Worm (Caenorhabditis elegans) whole organism, early embryonic: ENCODE results near the gene C30G7.2.

Experiments
- B0310.2 ChIP-seq: sonication (generic microtip); optimal IDR thresholded peaks from 2 replicates; lab custom pipeline; 2016; ENCODE audit warnings: mild to moderate bottlenecking, missing genetic modification characterization, missing compliant biosample characterization
- F13C5.2 ChIP-seq: sonication (generic microtip); optimal IDR thresholded peaks from 2 replicates; lab custom pipeline; 2017; ENCODE audit warnings: mild to moderate bottlenecking, missing genetic modification characterization, inconsistent platforms, missing compliant biosample characterization
- aly-1 ChIP-seq: sonication (generic microtip); optimal IDR thresholded peaks from 2 replicates; lab custom pipeline; 2016; ENCODE audit warnings: missing genetic modification characterization, missing compliant biosample characterization
- ama-1 ChIP-seq: fragments of 150-350 bp; optimal IDR thresholded peaks from 2 replicates; lab custom pipeline; 2014
- ceh-13 ChIP-seq: fragments of 200-800 bp; sonication (Bioruptor generic); optimal IDR thresholded peaks from 2 replicates; lab custom pipeline; 2018; ENCODE audit warnings: mild to moderate bottlenecking, missing genetic modification characterization, missing compliant biosample characterization
- ceh-36 ChIP-seq: sonication (generic microtip); optimal IDR thresholded peaks from 2 replicates; lab custom pipeline; 2016; ENCODE audit warnings: missing genetic modification characterization, inconsistent platforms, missing compliant biosample characterization
- ets-7 ChIP-seq: sonication (generic microtip); optimal IDR thresholded peaks from 2 replicates; lab custom pipeline; 2016; ENCODE audit warnings: missing genotype, missing genetic modification characterization, missing compliant biosample characterization
- flt-1 ChIP-seq: fragments of 200-800 bp; sonication (Bioruptor generic); IDR thresholded peaks from 2 replicates; pipeline ENCODE4 v1.3.6; 2022; ENCODE audit warnings: missing genetic modification characterization, missing compliant biosample characterization
- hmbx-1 ChIP-seq: sonication (generic microtip); optimal IDR thresholded peaks from 2 replicates; lab custom pipeline; 2016; ENCODE audit warnings: mild to moderate bottlenecking, missing genetic modification characterization, missing compliant biosample characterization
- hmg-4 ChIP-seq: fragments of 200-800 bp; sonication (Bioruptor generic); optimal IDR thresholded peaks from 2 replicates; lab custom pipeline; 2018; ENCODE audit warnings: mild to moderate bottlenecking, missing genetic modification characterization, missing compliant biosample characterization
- hnd-1 ChIP-seq: sonication (generic microtip); optimal IDR thresholded peaks from 2 replicates; lab custom pipeline; 2016; ENCODE audit warnings: missing genetic modification characterization, missing compliant biosample characterization
- pes-1 ChIP-seq: fragments of 200-800 bp; sonication (Bioruptor generic); IDR thresholded peaks from 2 replicates; pipeline ENCODE4 v1.3.6; 2022; ENCODE audit warnings: missing genetic modification reagents, missing genetic modification characterization, missing compliant biosample characterization
- scrt-1 ChIP-seq: fragments of 200-800 bp; sonication (Bioruptor generic); IDR thresholded peaks from 2 replicates; pipeline ENCODE4 v1.3.6; 2022; ENCODE audit warnings: missing genetic modification characterization, missing compliant biosample characterization
- sea-1 ChIP-seq: fragments of 200-800 bp; sonication (Bioruptor generic); conservative IDR thresholded peaks from 2 replicates; pipeline ENCODE4 v1.3.6; 2022; ENCODE audit warnings: missing genetic modification characterization, missing compliant biosample characterization
- tbx-11 ChIP-seq: fragments of 200-800 bp; sonication (Bioruptor generic); IDR thresholded peaks from 2 replicates; pipeline ENCODE4 v1.3.6; 2022; ENCODE audit warnings: missing genetic modification characterization, missing compliant biosample characterization
- tbx-37 ChIP-seq: fragments of 200-800 bp; sonication (Bioruptor generic); conservative IDR thresholded peaks from 2 replicates; pipeline ENCODE4 v1.3.6; 2022; ENCODE audit warnings: missing genetic modification reagents, missing genetic modification characterization, missing compliant biosample characterization
- tra-4 ChIP-seq: sonication (generic microtip); optimal IDR thresholded peaks from 2 replicates; lab custom pipeline; 2017; ENCODE audit warnings: missing genetic modification characterization, missing compliant biosample characterization

The C30G7.2 gene

ce11 chrV:14930168-14930567, 6.5 kb upstream of the C30G7.2 start:
- no peak for TF ChIP-seq sea-1 (GFP tag; lab: Robert Waterston, UW)
- TF ChIP-seq hnd-1 (tag; lab: Kevin White, UChicago): no peak
- no peak for TF ChIP-seq F13C5.2 (tag; lab: Kevin White, UChicago)
- no peak for TF ChIP-seq ceh-36 (tag; lab: Kevin White, UChicago)
- TF ChIP-seq ceh-13: no peak
- no peak for TF ChIP-seq pes-1 (GFP tag; lab: Robert Waterston, UW)
- TF ChIP-seq tbx-11: no peak
- TF ChIP-seq tbx-37: no peak
- TF ChIP-seq ama-1 (lab: Kevin White, UChicago): no peak
- no peak for TF ChIP-seq scrt-1 (GFP tag; lab: Robert Waterston, UW)
- TF ChIP-seq B0310.2 (tag; lab: Kevin White, UChicago): no peak
- no peak for TF ChIP-seq ets-7 (tag; lab: Kevin White, UChicago)
- TF ChIP-seq tra-4 (tag; lab: Kevin White, UChicago): no peak
- TF ChIP-seq hmbx-1: no peak
- TF ChIP-seq flt-1 (GFP tag; lab: Robert Waterston, UW): no peak
- no peak for TF ChIP-seq aly-1 (tag; lab: Kevin White, UChicago)
- TF ChIP-seq hmg-4: no peak

DNA sequence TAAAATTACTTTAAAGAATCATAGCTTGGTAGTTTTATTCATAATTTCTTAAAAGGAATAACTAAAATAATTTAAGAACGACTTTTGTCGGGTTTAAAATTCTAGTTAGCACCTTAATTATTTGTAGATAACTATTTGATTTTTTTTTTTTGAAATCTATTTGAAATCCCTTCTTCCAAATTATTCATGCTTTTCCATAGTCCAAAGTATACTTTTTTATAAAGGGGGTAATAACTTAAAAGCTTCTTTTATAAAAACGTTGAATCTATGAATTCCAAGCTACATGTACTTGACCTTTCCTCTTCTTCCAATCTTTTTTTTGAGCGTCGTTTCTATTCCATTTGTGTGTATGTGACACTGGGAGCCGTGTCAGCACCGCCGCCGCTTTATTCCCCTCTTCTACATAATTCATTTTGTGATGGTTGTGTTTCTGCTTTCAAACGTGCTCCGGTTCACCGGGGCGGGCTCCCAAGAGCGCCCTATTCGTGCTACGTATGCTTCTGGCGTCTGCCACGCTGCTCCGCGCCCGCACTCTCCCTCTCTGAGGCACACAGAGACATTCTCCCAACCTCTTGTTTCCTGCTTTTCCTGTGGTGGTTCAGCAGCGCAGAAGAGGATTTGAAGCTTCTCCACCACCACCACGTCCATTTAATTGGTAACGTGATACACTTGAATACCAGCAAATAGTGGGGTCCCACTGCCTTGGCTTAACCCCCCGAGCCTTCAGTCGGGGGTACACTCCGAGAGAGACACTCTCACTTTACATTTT, 3.1 kb upstream of the C30G7.2 start:
- TF ChIP-seq hmbx-1 (no peak), tbx-37 (no peak), ceh-13 (no peak), flt-1 (GFP tag; lab: Robert Waterston, UW) (no peak), aly-1 (tag; lab: Kevin White, UChicago) (no peak), tbx-11 (no peak), ceh-36 (tag; lab: Kevin White, UChicago) (no peak), hnd-1 (tag; lab: Kevin White, UChicago) (no peak), ets-7 (tag; lab: Kevin White, UChicago) (no peak)

DNA sequence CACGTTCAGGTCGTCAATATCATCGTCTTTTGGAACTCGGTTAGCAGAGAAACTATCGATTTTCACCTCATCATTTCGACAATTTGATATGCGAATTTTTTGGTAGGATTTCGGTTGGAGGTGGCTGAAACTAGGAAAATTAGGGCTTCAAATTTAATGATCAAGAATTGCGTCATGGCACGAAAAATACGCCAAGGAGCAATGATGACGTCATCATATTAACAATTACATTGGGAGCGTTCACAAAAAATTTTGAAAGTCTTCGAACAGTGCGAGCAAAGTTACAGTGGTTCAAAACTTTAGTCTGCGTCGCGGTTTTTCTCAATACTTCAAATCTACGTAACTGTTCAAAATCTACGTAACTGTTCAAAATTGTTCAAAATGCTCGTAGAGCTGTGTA, 6.2 kb downstream of the C30G7.2 start:
- no peak for TF ChIP-seq ama-1 (lab: Kevin White, UChicago)
- no peak for TF ChIP-seq sea-1 (GFP tag; lab: Robert Waterston, UW)
- TF ChIP-seq B0310.2 (tag; lab: Kevin White, UChicago): no peak
- TF ChIP-seq pes-1 (GFP tag; lab: Robert Waterston, UW): no peak
- TF ChIP-seq flt-1 (GFP tag; lab: Robert Waterston, UW): no peak
- TF ChIP-seq aly-1 (tag; lab: Kevin White, UChicago): no peak
- no peak for TF ChIP-seq ets-7 (tag; lab: Kevin White, UChicago)
- no peak for TF ChIP-seq hmg-4
- no peak for TF ChIP-seq tra-4 (tag; lab: Kevin White, UChicago)
- TF ChIP-seq hmbx-1: no peak
- TF ChIP-seq scrt-1 (GFP tag; lab: Robert Waterston, UW): no peak
- TF ChIP-seq tbx-37: no peak
- TF ChIP-seq F13C5.2 (tag; lab: Kevin White, UChicago): no peak
- no peak for TF ChIP-seq ceh-13
- no peak for TF ChIP-seq ceh-36 (tag; lab: Kevin White, UChicago)
- TF ChIP-seq tbx-11: no peak
- no peak for TF ChIP-seq hnd-1 (tag; lab: Kevin White, UChicago)

ce11 chrV:14943774-14944173, 7.1 kb downstream of the C30G7.2 start:
- TF ChIP-seq hnd-1 (tag; lab: Kevin White, UChicago) (no peak), ceh-13 (no peak), sea-1 (GFP tag; lab: Robert Waterston, UW) (no peak), tra-4 (tag; lab: Kevin White, UChicago) (no peak), tbx-11 (no peak), pes-1 (GFP tag; lab: Robert Waterston, UW) (no peak), flt-1 (GFP tag; lab: Robert Waterston, UW) (no peak), ceh-36 (tag; lab: Kevin White, UChicago) (no peak), aly-1 (tag; lab: Kevin White, UChicago) (no peak)

ce11 chrV:14945124-14945523, 8.4 kb downstream of the C30G7.2 start:
- TF ChIP-seq F13C5.2 (tag; lab: Kevin White, UChicago) (no peak), tbx-37 (no peak), sea-1 (GFP tag; lab: Robert Waterston, UW) (no peak), ets-7 (tag; lab: Kevin White, UChicago) (no peak), scrt-1 (GFP tag; lab: Robert Waterston, UW) (no peak), hmg-4 (no peak), ceh-36 (tag; lab: Kevin White, UChicago) (no peak), pes-1 (GFP tag; lab: Robert Waterston, UW) (no peak), tbx-11 (no peak), ama-1 (lab: Kevin White, UChicago) (no peak), B0310.2 (tag; lab: Kevin White, UChicago) (no peak)

DNA sequence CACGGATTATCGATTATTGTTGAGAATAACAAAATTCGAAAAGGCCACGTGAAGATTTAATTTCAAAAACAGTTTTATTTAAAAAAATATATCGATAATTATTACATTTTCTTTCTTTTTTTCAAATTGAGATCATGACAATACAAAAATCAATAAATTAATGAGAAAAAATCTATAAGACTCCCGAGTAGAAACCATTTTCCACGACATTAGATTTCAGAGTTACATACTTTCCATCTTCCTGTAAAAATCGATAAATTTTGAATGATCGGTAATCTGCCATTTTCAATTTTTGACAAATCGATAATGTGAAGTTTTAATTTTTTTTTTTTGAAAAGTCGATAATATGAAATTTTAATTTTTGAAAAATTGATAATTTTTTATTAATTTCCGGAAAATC, 9.0 kb downstream of the C30G7.2 start, which contains the start of gene C30G7.3:
C30G7.3 (minus strand) TSS at position 8 of the 400 bp plus-strand sequence.
- TF ChIP-seq ceh-13: no peak
- no peak for TF ChIP-seq pes-1 (GFP tag; lab: Robert Waterston, UW)
- no peak for TF ChIP-seq ceh-36 (tag; lab: Kevin White, UChicago)
- TF ChIP-seq hmg-4: no peak
- no peak for TF ChIP-seq sea-1 (GFP tag; lab: Robert Waterston, UW)

DNA sequence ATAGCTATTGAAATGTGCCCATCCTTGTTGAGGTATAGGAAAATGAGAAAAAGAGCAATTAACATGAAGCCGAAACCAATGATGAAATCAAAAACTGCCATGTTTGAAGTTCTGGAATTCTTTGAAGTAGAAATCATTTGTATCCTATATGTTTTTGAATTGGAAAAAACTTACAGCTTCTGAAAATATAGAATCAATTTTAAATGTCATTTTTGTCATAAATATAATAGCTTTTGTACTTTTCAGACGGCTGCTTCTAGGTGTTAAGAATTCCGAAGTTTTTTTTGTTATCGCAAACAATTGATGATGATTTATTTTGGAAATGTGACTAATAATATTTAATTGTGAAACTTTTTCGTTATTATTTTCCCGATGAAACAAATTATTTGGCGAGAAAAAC, 10.3 kb downstream of the C30G7.2 start, which contains the start of gene C30G7.4:
C30G7.4 (minus strand) TSS at position 101 of the 400 bp plus-strand sequence.
- TF ChIP-seq scrt-1 (GFP tag; lab: Robert Waterston, UW) (no peak), hnd-1 (tag; lab: Kevin White, UChicago) (no peak), hmbx-1 (no peak), tra-4 (tag; lab: Kevin White, UChicago) (no peak)
